Worm (Caenorhabditis elegans): ENCODE measurements around the gene atln-2.

Gene atln-2

DNA sequence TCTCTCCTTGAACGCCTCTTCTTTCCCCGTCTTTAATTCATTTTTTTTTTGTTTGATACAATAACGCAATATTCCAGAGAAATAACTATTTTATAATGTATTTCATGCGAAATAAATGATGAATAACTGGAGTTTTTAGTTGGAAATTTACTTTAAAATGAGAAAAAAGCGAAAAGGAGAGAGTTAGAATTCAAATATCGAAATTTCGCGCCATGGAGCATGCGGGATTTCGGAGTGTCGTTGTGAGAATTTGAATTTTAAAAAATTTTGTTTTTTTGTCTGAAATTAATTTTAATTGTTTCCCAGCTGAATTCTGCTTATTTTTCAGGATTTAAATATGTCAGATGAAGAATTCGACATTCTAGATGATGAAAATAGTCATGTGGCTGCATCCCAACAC, 44.0 kb downstream of the atln-2 start, which contains the start of gene fcd-2 (continued):
- TF ChIP-seq Y79H2A.3 (GFP tag; conservative IDR thresholded peaks at IDR 0.05) (no peak), hrde-1 (tag; optimal IDR thresholded peaks at IDR 0.05; ENCODE audit: borderline replicate concordance) (no peak), xnd-1 (tag; optimal IDR thresholded peaks at IDR 0.05) (no peak), ets-4 (GFP tag; optimal IDR thresholded peaks at IDR 0.05) (no peak), hmg-20 (GFP tag; IDR thresholded peaks at IDR 0.05) (no peak), ceh-40 (GFP tag; IDR thresholded peaks at IDR 0.05) (no peak), him-1 (tag; optimal IDR thresholded peaks at IDR 0.05) (no peak), nfya-1 (tag; optimal IDR thresholded peaks at IDR 0.05; ENCODE audit: borderline replicate concordance, insufficient read depth) (no peak), egl-18 (GFP tag; IDR thresholded peaks at IDR 0.05) (no peak), Y67H2A.10 (GFP tag; conservative IDR thresholded peaks at IDR 0.05) (no peak), tbx-9 (tag; optimal IDR thresholded peaks at IDR 0.05; ENCODE audit: borderline replicate concordance) (no peak), repo-1 (tag; optimal IDR thresholded peaks at IDR 0.05) (no peak), dpl-1 (GFP tag; optimal IDR thresholded peaks at IDR 0.05) (peak; percentile 85), Y95B8A.8 (GFP tag; IDR thresholded peaks at IDR 0.05) (no peak), bed-1 (GFP tag; IDR thresholded peaks at IDR 0.05) (no peak), Y53F4B.3 (GFP tag; IDR thresholded peaks at IDR 0.05) (no peak), madf-3 (GFP tag; IDR thresholded peaks at IDR 0.05) (0 out of 2 replicates have a peak, but pooled peaks have one; percentile 4), sdz-38 (tag; optimal IDR thresholded peaks at IDR 0.05) (no peak), akir-1 (GFP tag; optimal IDR thresholded peaks at IDR 0.05) (no peak), efl-1 (GFP tag; optimal IDR thresholded peaks at IDR 0.05) (peak; percentile 96), C06A6.2 (GFP tag; conservative IDR thresholded peaks at IDR 0.05) (no peak), ceh-58 (GFP tag; IDR thresholded peaks at IDR 0.05) (no peak), F57A8.1 (GFP tag; optimal IDR thresholded peaks at IDR 0.05) (no peak), snpc-1.1 (tag; optimal IDR thresholded peaks at IDR 0.05; ENCODE audit: insufficient read depth) (peak; percentile 66), nhr-120 (GFP tag; IDR thresholded peaks at IDR 0.05) (no peak), B0019.2 (GFP tag; conservative IDR thresholded peaks at IDR 0.05) (no peak)

DNA sequence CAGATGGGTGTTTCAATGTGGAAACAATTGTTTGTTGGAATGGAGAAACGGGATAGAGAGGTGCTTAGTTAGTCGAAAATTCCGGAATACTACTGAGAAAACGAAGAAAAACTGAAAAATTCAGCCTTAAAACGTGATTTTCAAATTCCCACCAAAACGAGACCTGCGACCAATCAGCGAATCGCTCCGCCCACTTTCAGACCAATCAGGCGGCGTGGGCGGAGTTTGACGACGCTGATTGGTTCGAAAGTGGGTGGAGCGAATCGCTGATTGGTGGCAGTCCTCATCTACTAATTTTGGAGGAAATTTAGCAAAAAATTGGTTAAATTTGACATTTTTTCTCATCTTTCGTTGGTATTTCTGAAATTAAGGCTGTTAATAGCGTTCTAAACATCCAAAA, 45.9 kb downstream of the atln-2 start:
- TF ChIP-seq nfyb-1 (GFP tag; IDR thresholded peaks at IDR 0.05) (peak; percentile 91), nfya-2 (GFP tag; IDR thresholded peaks at IDR 0.05) (0 out of 2 replicates have a peak, but pooled peaks have one; percentile 52), sptf-2 (GFP tag; optimal IDR thresholded peaks at IDR 0.05) (no peak)

DNA sequence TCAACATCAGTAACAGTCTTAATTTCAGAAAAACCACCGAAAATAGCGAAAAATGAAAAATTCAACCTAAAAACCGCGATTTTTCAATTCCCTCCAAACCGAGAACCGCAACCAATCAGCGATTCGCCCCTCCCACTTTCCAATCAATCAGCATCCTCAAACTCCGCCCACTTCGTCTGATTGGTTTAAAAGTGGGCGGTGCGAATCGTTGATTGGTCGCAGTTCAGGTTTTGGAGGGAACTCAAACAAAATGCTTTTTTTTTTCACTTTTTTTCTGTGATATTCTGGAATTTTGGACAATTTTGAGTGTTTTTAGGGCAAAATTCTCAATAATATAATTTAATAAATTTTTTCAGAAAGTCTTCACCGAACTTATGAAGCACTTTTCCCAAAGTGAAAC, 46.5 kb downstream of the atln-2 start:
- no peak for TF ChIP-seq aptf-3 (GFP tag; IDR thresholded peaks at IDR 0.05)
- TF ChIP-seq nfyb-1 (GFP tag; IDR thresholded peaks at IDR 0.05) = peak; percentile 73

DNA sequence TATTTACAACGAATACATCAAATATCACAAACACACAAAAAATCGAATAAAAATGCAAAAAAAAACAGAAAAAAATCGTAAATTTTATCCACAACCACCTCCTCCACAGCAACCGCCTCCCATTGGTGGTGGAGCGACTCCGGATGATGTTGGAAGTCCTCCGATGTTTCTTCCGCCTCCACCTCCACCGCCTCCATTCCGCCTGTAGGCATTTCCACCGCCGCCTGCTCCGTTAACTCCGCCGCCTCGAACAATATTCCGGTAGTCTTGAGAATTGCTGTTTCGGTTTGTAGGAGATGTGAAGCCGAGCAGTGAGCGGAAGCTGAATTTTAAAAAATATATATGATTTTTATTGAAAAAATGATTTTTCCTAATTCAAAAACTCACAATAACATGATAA, 47.0 kb downstream of the atln-2 start:
- TF ChIP-seq zfh-2 (GFP tag; conservative IDR thresholded peaks at IDR 0.05) = peak; percentile 59
- TF ChIP-seq mel-28 (tag; optimal IDR thresholded peaks at IDR 0.05; ENCODE audit: borderline replicate concordance) = no peak
- no peak for TF ChIP-seq ceh-100 (GFP tag; IDR thresholded peaks at IDR 0.05)
- TF ChIP-seq Y56A3A.18 (GFP tag; IDR thresholded peaks at IDR 0.05) = no peak
- peak; percentile 40; the same call in 1 of the 2 replicates for TF ChIP-seq attf-6 (GFP tag; IDR thresholded peaks at IDR 0.05)
- no peak for TF ChIP-seq F55B11.4 (tag; optimal IDR thresholded peaks at IDR 0.05; ENCODE audit: borderline replicate concordance, insufficient read depth)
- TF ChIP-seq F10E7.11 (tag; optimal IDR thresholded peaks at IDR 0.05) = no peak
- TF ChIP-seq snpc-3.4 (tag; optimal IDR thresholded peaks at IDR 0.05) = no peak
- TF ChIP-seq F33H1.4 (GFP tag; IDR thresholded peaks at IDR 0.05) = no peak
- TF ChIP-seq egrh-3 (GFP tag; IDR thresholded peaks at IDR 0.05) = 0 out of 2 replicates have a peak, but pooled peaks have one; percentile 35
- TF ChIP-seq fkh-3 (tag; optimal IDR thresholded peaks at IDR 0.05) = no peak

Data from whole organism, young adult.